Worm (Caenorhabditis elegans) whole organism, early embryonic: ENCODE results near the gene rpb-4.

Experiments used
- B0310.2 ChIP-seq: sonication (generic microtip); optimal IDR thresholded peaks from 2 replicates; lab custom pipeline; 2016; ENCODE audit warnings: mild to moderate bottlenecking, missing genetic modification characterization, missing compliant biosample characterization
- F13C5.2 ChIP-seq: sonication (generic microtip); optimal IDR thresholded peaks from 2 replicates; lab custom pipeline; 2017; ENCODE audit warnings: mild to moderate bottlenecking, missing genetic modification characterization, inconsistent platforms, missing compliant biosample characterization
- aly-1 ChIP-seq: sonication (generic microtip); optimal IDR thresholded peaks from 2 replicates; lab custom pipeline; 2016; ENCODE audit warnings: missing genetic modification characterization, missing compliant biosample characterization
- ama-1 ChIP-seq: fragments of 150-350 bp; optimal IDR thresholded peaks from 2 replicates; lab custom pipeline; 2014
- ceh-13 ChIP-seq: fragments of 200-800 bp; sonication (Bioruptor generic); optimal IDR thresholded peaks from 2 replicates; lab custom pipeline; 2018; ENCODE audit warnings: mild to moderate bottlenecking, missing genetic modification characterization, missing compliant biosample characterization
- ceh-36 ChIP-seq: sonication (generic microtip); optimal IDR thresholded peaks from 2 replicates; lab custom pipeline; 2016; ENCODE audit warnings: missing genetic modification characterization, inconsistent platforms, missing compliant biosample characterization
- ets-7 ChIP-seq: sonication (generic microtip); optimal IDR thresholded peaks from 2 replicates; lab custom pipeline; 2016; ENCODE audit warnings: missing genotype, missing genetic modification characterization, missing compliant biosample characterization
- flt-1 ChIP-seq: fragments of 200-800 bp; sonication (Bioruptor generic); IDR thresholded peaks from 2 replicates; pipeline ENCODE4 v1.3.6; 2022; ENCODE audit warnings: missing genetic modification characterization, missing compliant biosample characterization
- hmbx-1 ChIP-seq: sonication (generic microtip); optimal IDR thresholded peaks from 2 replicates; lab custom pipeline; 2016; ENCODE audit warnings: mild to moderate bottlenecking, missing genetic modification characterization, missing compliant biosample characterization
- hmg-4 ChIP-seq: fragments of 200-800 bp; sonication (Bioruptor generic); optimal IDR thresholded peaks from 2 replicates; lab custom pipeline; 2018; ENCODE audit warnings: mild to moderate bottlenecking, missing genetic modification characterization, missing compliant biosample characterization
- hnd-1 ChIP-seq: sonication (generic microtip); optimal IDR thresholded peaks from 2 replicates; lab custom pipeline; 2016; ENCODE audit warnings: missing genetic modification characterization, missing compliant biosample characterization
- pes-1 ChIP-seq: fragments of 200-800 bp; sonication (Bioruptor generic); IDR thresholded peaks from 2 replicates; pipeline ENCODE4 v1.3.6; 2022; ENCODE audit warnings: missing genetic modification reagents, missing genetic modification characterization, missing compliant biosample characterization
- scrt-1 ChIP-seq: fragments of 200-800 bp; sonication (Bioruptor generic); IDR thresholded peaks from 2 replicates; pipeline ENCODE4 v1.3.6; 2022; ENCODE audit warnings: missing genetic modification characterization, missing compliant biosample characterization
- sea-1 ChIP-seq: fragments of 200-800 bp; sonication (Bioruptor generic); conservative IDR thresholded peaks from 2 replicates; pipeline ENCODE4 v1.3.6; 2022; ENCODE audit warnings: missing genetic modification characterization, missing compliant biosample characterization
- tbx-11 ChIP-seq: fragments of 200-800 bp; sonication (Bioruptor generic); IDR thresholded peaks from 2 replicates; pipeline ENCODE4 v1.3.6; 2022; ENCODE audit warnings: missing genetic modification characterization, missing compliant biosample characterization
- tbx-37 ChIP-seq: fragments of 200-800 bp; sonication (Bioruptor generic); conservative IDR thresholded peaks from 2 replicates; pipeline ENCODE4 v1.3.6; 2022; ENCODE audit warnings: missing genetic modification reagents, missing genetic modification characterization, missing compliant biosample characterization
- tra-4 ChIP-seq: sonication (generic microtip); optimal IDR thresholded peaks from 2 replicates; lab custom pipeline; 2017; ENCODE audit warnings: missing genetic modification characterization, missing compliant biosample characterization

Gene rpb-4

DNA sequence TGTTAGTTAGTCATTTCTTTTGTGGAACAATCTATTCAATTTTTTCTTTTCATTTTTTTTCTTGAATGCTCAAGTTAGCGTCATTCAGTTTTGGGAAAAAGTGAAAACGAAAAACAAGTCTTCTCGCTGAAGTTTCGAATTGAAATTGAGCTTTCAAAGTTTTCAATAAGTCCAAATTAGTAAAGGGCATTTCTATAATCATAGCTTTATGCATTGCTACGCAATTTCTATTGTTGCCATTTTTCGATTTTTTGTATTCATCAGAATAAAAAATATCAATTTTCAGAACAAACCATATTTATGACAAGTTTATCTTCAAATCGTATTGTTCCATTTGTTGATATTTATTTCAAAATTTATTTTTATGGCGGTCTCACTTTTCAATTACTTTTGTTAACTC is 33.9 kb downstream of the rpb-4 start, which contains the start of gene srd-55:
srd-55 (plus strand) TSS at position 301 of the 400 bp plus-strand sequence.
- no peak for TF ChIP-seq hmg-4
- TF ChIP-seq tbx-37 = no peak
- TF ChIP-seq flt-1 (GFP tag; lab: Robert Waterston, UW) = no peak
- TF ChIP-seq F13C5.2 (tag; lab: Kevin White, UChicago) = no peak
- no peak for TF ChIP-seq B0310.2 (tag; lab: Kevin White, UChicago)
- TF ChIP-seq aly-1 (tag; lab: Kevin White, UChicago) = no peak
- no peak for TF ChIP-seq ets-7
- no peak for TF ChIP-seq ceh-13 (GFP tag; lab: Kevin White, UChicago)
- no peak for TF ChIP-seq hnd-1
- TF ChIP-seq ceh-36 (tag; lab: Kevin White, UChicago) = no peak
- no peak for TF ChIP-seq ama-1 (lab: Kevin White, UChicago)
- no peak for TF ChIP-seq tra-4 (tag; lab: Kevin White, UChicago)
- TF ChIP-seq sea-1 = no peak
- TF ChIP-seq hmbx-1 (tag; lab: Kevin White, UChicago) = no peak
- TF ChIP-seq pes-1 = no peak
- no peak for TF ChIP-seq scrt-1 (GFP tag; lab: Robert Waterston, UW)
- no peak for TF ChIP-seq tbx-11 (GFP tag; lab: Robert Waterston, UW)

- TF ChIP-seq aly-1 (tag; lab: Kevin White, UChicago) (no peak), tbx-37 (no peak), flt-1 (GFP tag; lab: Robert Waterston, UW) (no peak), hmbx-1 (tag; lab: Kevin White, UChicago) (no peak), sea-1 (no peak), pes-1 (no peak), tra-4 (tag; lab: Kevin White, UChicago) (no peak), B0310.2 (tag; lab: Kevin White, UChicago) (no peak), ceh-13 (GFP tag; lab: Kevin White, UChicago) (no peak), ama-1 (lab: Kevin White, UChicago) (no peak), scrt-1 (GFP tag; lab: Robert Waterston, UW) (no peak), hnd-1 (no peak), hmg-4 (no peak), ets-7 (no peak), tbx-11 (GFP tag; lab: Robert Waterston, UW) (no peak), F13C5.2 (tag; lab: Kevin White, UChicago) (no peak)
These were observed 37.6 kb downstream of the rpb-4 start, which contains the start of gene K02A2.5 for ce11 chrII:7411930-7412329. TSS of gene K02A2.5 (minus strand) at chrII:7412030.

DNA sequence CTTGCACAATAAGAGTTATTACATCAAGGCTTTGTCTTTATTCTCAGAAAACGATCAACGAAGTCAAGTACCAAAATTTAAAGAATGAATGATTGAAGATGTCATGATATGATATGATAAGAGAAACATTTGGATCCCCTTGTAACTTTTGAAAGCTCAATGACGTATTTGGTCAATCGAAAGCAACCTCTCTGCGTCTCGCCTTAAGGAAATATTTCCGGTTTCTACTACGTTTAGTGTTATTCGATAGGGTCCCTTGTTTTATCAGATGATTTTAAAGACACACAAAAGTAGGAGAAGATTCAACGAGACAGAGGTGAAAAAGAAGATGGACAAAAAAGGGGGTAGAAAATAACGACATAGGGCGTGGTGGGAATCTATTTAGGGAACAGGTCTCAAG is 39.0 kb downstream of the rpb-4 start:
- TF ChIP-seq sea-1 = no peak
- TF ChIP-seq hmbx-1 (tag; lab: Kevin White, UChicago) = no peak
- TF ChIP-seq F13C5.2 (tag; lab: Kevin White, UChicago) = no peak
- TF ChIP-seq B0310.2 (tag; lab: Kevin White, UChicago) = no peak
- TF ChIP-seq tbx-11 (GFP tag; lab: Robert Waterston, UW) = no peak
- no peak for TF ChIP-seq scrt-1 (GFP tag; lab: Robert Waterston, UW)

- TF ChIP-seq tbx-11 (GFP tag; lab: Robert Waterston, UW) = no peak
- TF ChIP-seq tra-4 (tag; lab: Kevin White, UChicago) = no peak
- TF ChIP-seq sea-1 = no peak
- no peak for TF ChIP-seq ceh-36 (tag; lab: Kevin White, UChicago)
- TF ChIP-seq aly-1 (tag; lab: Kevin White, UChicago) = no peak
- no peak for TF ChIP-seq B0310.2 (tag; lab: Kevin White, UChicago)
- TF ChIP-seq F13C5.2 (tag; lab: Kevin White, UChicago) = no peak
- no peak for TF ChIP-seq ets-7
- TF ChIP-seq ama-1 (lab: Kevin White, UChicago) = no peak
- TF ChIP-seq hnd-1 = no peak
- TF ChIP-seq hmg-4 = no peak
- TF ChIP-seq ceh-13 (GFP tag; lab: Kevin White, UChicago) = no peak
- TF ChIP-seq hmbx-1 (tag; lab: Kevin White, UChicago) = no peak
- no peak for TF ChIP-seq flt-1 (GFP tag; lab: Robert Waterston, UW)
- TF ChIP-seq pes-1 = no peak
- TF ChIP-seq tbx-37 = no peak
- no peak for TF ChIP-seq scrt-1 (GFP tag; lab: Robert Waterston, UW)
These were observed 39.5 kb downstream of the rpb-4 start for ce11 chrII:7413764-7414163.

DNA sequence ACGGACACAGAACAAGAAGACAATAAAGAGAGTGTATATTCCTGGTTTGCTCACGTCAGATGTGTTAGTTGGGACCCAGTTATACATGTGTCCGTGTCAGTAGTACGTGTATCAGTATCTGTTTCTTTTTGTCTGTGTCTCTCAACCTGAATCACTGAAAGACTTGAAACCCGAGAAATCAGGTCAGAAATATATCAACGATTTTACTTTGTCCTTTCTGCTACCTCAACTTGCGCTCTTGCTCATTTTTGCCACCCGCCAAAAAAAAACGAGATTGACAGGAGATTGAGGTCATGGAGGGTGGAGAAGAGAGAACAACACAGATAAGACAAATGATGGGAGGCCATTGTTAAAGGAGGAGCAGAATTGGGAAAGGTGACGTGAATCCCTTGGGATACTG is 45.3 kb downstream of the rpb-4 start:
- no peak for TF ChIP-seq hnd-1
- TF ChIP-seq ets-7 = no peak
- no peak for TF ChIP-seq hmg-4
- no peak for TF ChIP-seq sea-1
- TF ChIP-seq tbx-37 = no peak
- no peak for TF ChIP-seq pes-1
- TF ChIP-seq ama-1 (lab: Kevin White, UChicago) = no peak
- no peak for TF ChIP-seq B0310.2 (tag; lab: Kevin White, UChicago)
- TF ChIP-seq flt-1 (GFP tag; lab: Robert Waterston, UW) = no peak
- no peak for TF ChIP-seq scrt-1 (GFP tag; lab: Robert Waterston, UW)
- no peak for TF ChIP-seq ceh-13 (GFP tag; lab: Kevin White, UChicago)
- no peak for TF ChIP-seq ceh-36 (tag; lab: Kevin White, UChicago)
- no peak for TF ChIP-seq F13C5.2 (tag; lab: Kevin White, UChicago)
- no peak for TF ChIP-seq aly-1 (tag; lab: Kevin White, UChicago)
- no peak for TF ChIP-seq hmbx-1 (tag; lab: Kevin White, UChicago)

- TF ChIP-seq hmbx-1 (tag; lab: Kevin White, UChicago) = no peak
- no peak for TF ChIP-seq tra-4 (tag; lab: Kevin White, UChicago)
- no peak for TF ChIP-seq pes-1
- TF ChIP-seq sea-1 = no peak
- TF ChIP-seq B0310.2 (tag; lab: Kevin White, UChicago) = no peak
- no peak for TF ChIP-seq scrt-1 (GFP tag; lab: Robert Waterston, UW)
- TF ChIP-seq F13C5.2 (tag; lab: Kevin White, UChicago) = no peak
- TF ChIP-seq aly-1 (tag; lab: Kevin White, UChicago) = no peak
- TF ChIP-seq tbx-37 = no peak
- TF ChIP-seq ets-7 = no peak
These were observed 45.9 kb downstream of the rpb-4 start for ce11 chrII:7420157-7420556.

- TF ChIP-seq pes-1 = no peak
- no peak for TF ChIP-seq scrt-1 (GFP tag; lab: Robert Waterston, UW)
- TF ChIP-seq B0310.2 (tag; lab: Kevin White, UChicago) = no peak
- TF ChIP-seq flt-1 (GFP tag; lab: Robert Waterston, UW) = no peak
- no peak for TF ChIP-seq hmg-4
- TF ChIP-seq F13C5.2 (tag; lab: Kevin White, UChicago) = no peak
- no peak for TF ChIP-seq ama-1 (lab: Kevin White, UChicago)
- TF ChIP-seq ceh-36 (tag; lab: Kevin White, UChicago) = no peak
- TF ChIP-seq tbx-11 (GFP tag; lab: Robert Waterston, UW) = no peak
- TF ChIP-seq hmbx-1 (tag; lab: Kevin White, UChicago) = no peak
- TF ChIP-seq aly-1 (tag; lab: Kevin White, UChicago) = no peak
- TF ChIP-seq sea-1 = no peak
- TF ChIP-seq tbx-37 = no peak
- no peak for TF ChIP-seq hnd-1
- TF ChIP-seq ceh-13 (GFP tag; lab: Kevin White, UChicago) = no peak
- TF ChIP-seq tra-4 (tag; lab: Kevin White, UChicago) = no peak
These were observed 46.6 kb downstream of the rpb-4 start for ce11 chrII:7420796-7421386.
